Worm (Caenorhabditis elegans): ENCODE measurements around the gene ZK822.9.

ce11 chrIV:11878249-11878648, 37.5 kb upstream of the ZK822.9 start, which contains the start of gene cutl-27:
- TF ChIP-seq flt-1 (GFP tag; IDR thresholded peaks at IDR 0.05) (no peak), cog-1 (tag; optimal IDR thresholded peaks at IDR 0.05) (no peak), tab-1 (GFP tag; IDR thresholded peaks at IDR 0.05) (no peak), ref-1 (GFP tag; conservative IDR thresholded peaks at IDR 0.05) (no peak), T22C8.4 (GFP tag; IDR thresholded peaks at IDR 0.05) (no peak), ztf-23 (GFP tag; IDR thresholded peaks at IDR 0.05) (no peak), med-1 (GFP tag; optimal IDR thresholded peaks at IDR 0.05; ENCODE audit: insufficient read depth) (no peak)

Measured in whole organism, midembryonic.